Worm (Caenorhabditis elegans) whole organism, young adult: ENCODE results near the gene lgc-1.

Source experiments
- F37B4.10 ChIP-seq: fragments of 200-800 bp; sonication (Bioruptor generic); IDR thresholded peaks from 2 replicates; pipeline ENCODE4 v1.3.6; 2022; ENCODE audit warnings: missing genetic modification characterization, missing compliant biosample characterization
- F57C9.4 ChIP-seq: sonication (generic microtip); optimal IDR thresholded peaks from 2 replicates; lab custom pipeline; 2017; ENCODE audit warnings: mild to moderate bottlenecking, missing genetic modification characterization, missing compliant biosample characterization
- akir-1 ChIP-seq: fragments of 200-800 bp; sonication (Bioruptor generic); optimal IDR thresholded peaks from 2 replicates; lab custom pipeline; 2018; ENCODE audit warnings: mild to moderate bottlenecking, missing genetic modification characterization, moderate library complexity, missing compliant biosample characterization
- aptf-2 ChIP-seq: fragments of 200-800 bp; sonication (Bioruptor generic); conservative IDR thresholded peaks from 2 replicates; pipeline ENCODE4 v1.3.6; 2022; ENCODE audit warnings: missing genetic modification reagents, missing genetic modification characterization, missing compliant biosample characterization
- dpl-1 ChIP-seq: fragments of 150-350 bp; optimal IDR thresholded peaks from 2 replicates; lab custom pipeline; 2014; ENCODE audit warnings: missing biosample characterization, missing genetic modification reagents, missing genetic modification characterization
- him-1 ChIP-seq: sonication (generic microtip); optimal IDR thresholded peaks from 2 replicates; lab custom pipeline; 2016; ENCODE audit warnings: missing genotype, missing genetic modification reagents, missing genetic modification characterization, missing compliant biosample characterization
- ztf-22 ChIP-seq: fragments of 200-800 bp; sonication (Bioruptor generic); optimal IDR thresholded peaks from 2 replicates; lab custom pipeline; 2018; ENCODE audit warnings: mild to moderate bottlenecking, missing genetic modification characterization, moderate library complexity, missing compliant biosample characterization
- ztf-26 ChIP-seq: sonication (generic microtip); optimal IDR thresholded peaks from 2 replicates; lab custom pipeline; 2017; ENCODE audit warnings: missing genetic modification characterization, missing compliant biosample characterization

DNA sequence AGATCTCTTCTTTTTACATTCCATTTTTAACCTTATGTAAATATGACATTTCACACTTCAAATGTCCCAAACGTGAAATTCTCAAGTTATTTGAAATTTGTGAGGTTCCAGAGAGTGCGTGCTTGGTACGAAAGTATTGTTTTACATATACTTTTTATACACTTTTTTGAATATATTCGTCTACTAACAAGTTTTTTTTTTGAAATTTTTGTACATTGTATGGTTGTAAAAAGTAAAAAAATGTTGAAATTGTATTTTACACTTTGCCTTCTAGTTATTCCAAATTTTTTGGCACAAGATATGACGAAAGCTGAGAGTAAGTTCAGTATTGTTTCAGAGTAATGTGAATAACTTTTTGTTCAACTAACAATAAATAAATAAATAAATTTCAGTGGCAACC is at the start of gene lgc-1:
- no peak for TF ChIP-seq ztf-26 (tag; lab: Kevin White, UChicago)
- no peak for TF ChIP-seq ztf-22 (GFP tag; lab: Kevin White, UChicago)
- TF ChIP-seq dpl-1 (GFP tag; lab: Kevin White, UChicago) = no peak
- TF ChIP-seq him-1 (tag; lab: Kevin White, UChicago) = no peak
- no peak for TF ChIP-seq akir-1
- no peak for TF ChIP-seq aptf-2 (GFP tag; lab: Robert Waterston, UW)
- no peak for TF ChIP-seq F57C9.4
- no peak for TF ChIP-seq F37B4.10 (GFP tag; lab: Robert Waterston, UW)
